Worm (Caenorhabditis elegans): Measurements from ENCODE around the gene Y82E9BR.19.

DNA sequence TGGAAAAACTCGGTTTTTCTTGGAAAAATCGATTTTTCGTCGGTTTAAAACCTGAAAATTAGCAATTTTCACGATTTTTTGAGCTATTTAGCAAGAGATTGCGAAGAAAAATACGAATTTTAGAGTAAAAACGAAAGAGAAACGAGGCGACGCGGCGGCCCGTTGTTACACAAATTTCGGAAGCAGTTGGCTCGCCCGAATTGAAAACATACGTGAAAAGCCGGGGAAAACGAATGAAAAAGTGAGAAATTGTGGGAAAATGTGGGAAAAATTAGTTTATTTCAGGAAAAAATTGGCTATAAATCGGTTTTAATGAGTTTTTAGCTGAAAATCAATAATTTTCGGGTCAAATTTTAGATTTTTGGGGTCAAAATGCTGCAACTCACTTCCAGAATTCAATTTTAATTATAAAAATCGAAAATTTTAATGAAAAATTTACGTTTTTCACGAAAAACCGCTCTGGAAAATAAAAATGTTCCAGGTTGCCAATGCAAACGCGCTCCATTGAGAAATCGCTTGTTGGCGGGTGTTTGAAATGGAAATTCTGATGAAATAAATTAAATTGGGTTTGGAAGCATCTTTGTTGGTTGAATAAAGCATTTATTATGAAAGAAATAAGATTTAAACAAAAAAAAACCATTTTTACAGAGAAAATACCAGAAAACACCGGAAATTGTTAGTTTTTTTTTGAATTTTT, 37.8 kb upstream of the Y82E9BR.19 start, which contains the start of gene snf-6:
- no peak for TF ChIP-seq fkh-10 (GFP tag; optimal IDR thresholded peaks at IDR 0.05)
- TF ChIP-seq nhr-11 (tag; optimal IDR thresholded peaks at IDR 0.05) = no peak
- peak; percentile 33 for TF ChIP-seq pha-4 (tag; optimal IDR thresholded peaks at IDR 0.05)

Data from whole organism, L3 larva.